Worm (Caenorhabditis elegans) whole organism, L4 larva: ENCODE data around the gene AH6.17.

Source experiments
- egl-43 ChIP-seq: fragments of 200-800 bp; sonication (Bioruptor generic); IDR thresholded peaks from 2 replicates; pipeline ENCODE4 v1.3.6; 2022; ENCODE audit warnings: missing genetic modification reagents, missing genetic modification characterization, missing compliant biosample characterization
- nhr-10 ChIP-seq: fragments of 150-350 bp; optimal IDR thresholded peaks from 2 replicates; lab custom pipeline; 2014; ENCODE audit warnings: missing biosample characterization, missing genetic modification characterization
- nhr-237 ChIP-seq: sonication (generic microtip); optimal IDR thresholded peaks from 2 replicates; lab custom pipeline; 2017; ENCODE audit warnings: missing biosample characterization, missing genetic modification characterization
- nhr-76 ChIP-seq: fragments of 150-350 bp; optimal IDR thresholded peaks from 2 replicates; lab custom pipeline; 2014; ENCODE audit warnings: missing biosample characterization, missing genetic modification characterization

Gene AH6.17

DNA sequence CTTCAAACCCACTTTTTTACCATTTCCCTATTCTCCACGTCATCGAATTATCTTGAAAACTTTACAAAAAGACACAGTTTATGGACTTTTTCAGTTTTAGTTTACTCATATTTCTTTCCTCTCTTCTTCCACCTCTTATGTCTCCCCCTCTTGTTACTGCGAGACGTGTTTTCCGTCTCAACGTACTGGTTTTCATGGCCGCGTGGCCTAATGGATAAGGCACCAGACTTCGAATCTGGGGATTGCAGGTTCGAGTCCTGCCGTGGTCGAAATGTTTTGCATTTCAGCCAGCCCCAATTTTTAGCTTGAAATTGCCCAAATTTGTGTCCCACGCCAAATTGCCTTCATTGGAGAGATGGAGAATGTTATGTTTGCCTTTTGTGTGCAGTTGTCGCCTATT lies 43.1 kb downstream of the AH6.17 start (continued):
- no peak for TF ChIP-seq nhr-10 (tag; lab: Kevin White, UChicago)
- no peak for TF ChIP-seq nhr-237
- peak; percentile 96 for TF ChIP-seq egl-43 (GFP tag; lab: Robert Waterston, UW)
- TF ChIP-seq nhr-76 (tag; lab: Kevin White, UChicago), result no peak
- TF ChIP-seq, all 104 proteins: peak for 64
